Fruit fly (Drosophila melanogaster) whole organism, embryonic: ENCODE measurements around the gene CG7386.

ENCODE experiments used
- CG13287 ChIP-seq: fragments of 200-800 bp; sonication (Bioruptor generic); IDR thresholded peaks from 2 replicates; pipeline ENCODE4 v1.3.6; 2022; ENCODE audit warnings: missing biosample characterization, missing genetic modification characterization; ENCODE audit not compliant: partially characterized antibody
- CG9876 ChIP-seq: fragments of 200-800 bp; sonication (Bioruptor generic); optimal IDR thresholded peaks from 2 replicates; lab custom pipeline; 2016; ENCODE audit warnings: missing biosample characterization, missing genetic modification characterization
- ap ChIP-seq: fragments of 200-800 bp; sonication (Bioruptor generic); IDR thresholded peaks from 2 replicates; pipeline ENCODE4 v1.3.6; 2022; ENCODE audit warnings: missing biosample characterization, missing genetic modification characterization
- sim ChIP-seq: fragments of 200-800 bp; sonication (Bioruptor generic); IDR thresholded peaks from 2 replicates; pipeline ENCODE4 v1.3.6; 2022; ENCODE audit warnings: missing biosample characterization, missing genetic modification characterization

DNA sequence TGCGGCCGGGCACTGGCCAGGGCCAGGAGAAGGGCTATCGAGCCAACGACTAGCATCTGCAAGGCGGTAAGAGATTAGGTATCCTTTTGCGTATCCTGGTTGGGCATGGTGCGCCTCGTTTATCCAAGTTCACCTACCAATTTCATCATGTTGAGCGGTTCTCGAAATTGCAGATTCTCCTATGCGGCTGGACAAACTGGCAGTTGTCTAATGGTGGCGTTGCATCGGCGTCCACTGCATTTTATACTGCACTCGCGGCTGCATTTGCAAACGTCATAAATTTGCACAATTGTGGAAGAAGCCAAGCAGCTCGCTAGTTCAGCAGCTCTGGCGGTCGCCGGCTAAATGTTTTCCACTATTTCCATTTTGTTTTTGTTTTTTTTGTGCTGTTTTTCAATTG is 37.0 kb upstream of the CG7386 start, which contains the start of gene Acp65Aa:
- no peak for TF ChIP-seq CG9876
- TF ChIP-seq sim (GFP tag; lab: Robert Waterston, UW) = no peak
- TF ChIP-seq CG13287 (GFP tag; lab: Robert Waterston, UW) = no peak
- no peak for TF ChIP-seq ap (GFP tag; lab: Robert Waterston, UW)
